Fruit fly (Drosophila melanogaster) whole organism, embryonic: ENCODE data around the gene CG14196.

Experiments
- Ada2b ChIP-seq: fragments of 200-800 bp; sonication (Bioruptor generic); IDR thresholded peaks from 2 replicates; pipeline ENCODE4 v1.3.6; 2022; ENCODE audit warnings: missing biosample characterization, missing genetic modification characterization
- Bgb ChIP-seq: fragments of 200-800 bp; sonication (Bioruptor generic); IDR thresholded peaks from 2 replicates; pipeline ENCODE4 v1.3.6; 2022; ENCODE audit warnings: missing biosample characterization, missing genetic modification characterization; ENCODE audit not compliant: partially characterized antibody
- CG10565 ChIP-seq: fragments of 200-800 bp; sonication (Bioruptor generic); optimal IDR thresholded peaks from 3 replicates; lab custom pipeline; 2016; ENCODE audit warnings: missing biosample characterization, mild to moderate bottlenecking, missing genetic modification characterization
- CG13775 ChIP-seq: fragments of 200-800 bp; sonication (Bioruptor generic); optimal IDR thresholded peaks from 3 replicates; lab custom pipeline; 2017; ENCODE audit warnings: missing biosample characterization, mild to moderate bottlenecking, missing genetic modification characterization
- CG14965 ChIP-seq: fragments of 200-800 bp; sonication (Bioruptor generic); optimal IDR thresholded peaks from 2 replicates; lab custom pipeline; 2016; ENCODE audit warnings: missing biosample characterization, missing genetic modification characterization, borderline replicate concordance
- CG15011 ChIP-seq: fragments of 200-800 bp; sonication (Bioruptor generic); optimal IDR thresholded peaks from 3 replicates; lab custom pipeline; 2018; ENCODE audit warnings: missing biosample characterization, mild to moderate bottlenecking, missing genetic modification characterization
- CG3163 ChIP-seq: fragments of 200-800 bp; sonication (Bioruptor generic); optimal IDR thresholded peaks from 3 replicates; lab custom pipeline; 2016; ENCODE audit warnings: missing biosample characterization, missing genetic modification characterization
- CG3407 ChIP-seq: fragments of 200-800 bp; sonication (Bioruptor generic); optimal IDR thresholded peaks from 2 replicates; lab custom pipeline; 2018; ENCODE audit warnings: missing biosample characterization, mild to moderate bottlenecking, missing genetic modification characterization
- CG4424 ChIP-seq: fragments of 200-800 bp; sonication (Bioruptor generic); optimal IDR thresholded peaks from 3 replicates; lab custom pipeline; 2016; ENCODE audit warnings: missing biosample characterization, missing genetic modification characterization
- CG4730 ChIP-seq: fragments of 200-800 bp; sonication (Bioruptor generic); IDR thresholded peaks from 2 replicates; pipeline ENCODE4 v1.3.6; 2022; ENCODE audit warnings: missing biosample characterization, missing genetic modification characterization
- CG4854 ChIP-seq: fragments of 200-800 bp; sonication (Bioruptor generic); optimal IDR thresholded peaks from 2 replicates; lab custom pipeline; 2016; ENCODE audit warnings: missing biosample characterization, missing genetic modification characterization, inconsistent platforms
- CG5180 ChIP-seq: fragments of 200-800 bp; sonication (Bioruptor generic); optimal IDR thresholded peaks from 3 replicates; lab custom pipeline; 2017; ENCODE audit warnings: missing biosample characterization, missing genetic modification characterization, mild to moderate bottlenecking, moderate library complexity, missing genetic modification reagents
- CG6654 ChIP-seq: fragments of 200-800 bp; sonication (Bioruptor generic); optimal IDR thresholded peaks from 2 replicates; lab custom pipeline; 2017; ENCODE audit warnings: missing biosample characterization, mild to moderate bottlenecking, missing genetic modification characterization
- CG7372 ChIP-seq: fragments of 200-800 bp; sonication (Bioruptor generic); IDR thresholded peaks from 2 replicates; pipeline ENCODE4 v1.3.6; 2022; ENCODE audit warnings: missing biosample characterization, missing genetic modification characterization
- CG7928 ChIP-seq: fragments of 200-800 bp; sonication (Bioruptor generic); optimal IDR thresholded peaks from 2 replicates; lab custom pipeline; 2017; ENCODE audit warnings: missing biosample characterization, mild to moderate bottlenecking, missing genetic modification characterization
- CG9215 ChIP-seq: fragments of 200-800 bp; sonication (Bioruptor generic); IDR thresholded peaks from 2 replicates; pipeline ENCODE4 v1.3.6; 2022; ENCODE audit warnings: missing biosample characterization, missing genetic modification characterization
- ERR ChIP-seq: fragments of 200-800 bp; sonication (Bioruptor generic); optimal IDR thresholded peaks from 2 replicates; lab custom pipeline; 2016; ENCODE audit warnings: missing biosample characterization, missing genetic modification characterization
- Eip74EF ChIP-seq, 2 experiments: fragments of 200-800 bp in 1 of 2; fragments of >200 bp in 1 of 2; sonication (Bioruptor generic) in 1 of 2; optimal IDR thresholded peaks; 2 replicates each; lab custom pipeline; 2017 to 2019; ENCODE audit warnings: missing biosample characterization in 2 of 2, missing genetic modification characterization in 2 of 2, mild to moderate bottlenecking in 1 of 2, moderate library complexity in 1 of 2
- H2.0 ChIP-seq: fragments of 200-800 bp; sonication (Bioruptor generic); IDR thresholded peaks from 2 replicates; pipeline ENCODE4 v1.3.6; 2022; ENCODE audit warnings: missing biosample characterization, missing genetic modification characterization
- HLHmδ ChIP-seq: fragments of 200-800 bp; sonication (Bioruptor generic); optimal IDR thresholded peaks from 2 replicates; lab custom pipeline; 2018; ENCODE audit warnings: missing biosample characterization, mild to moderate bottlenecking, missing genetic modification characterization, moderate library complexity
- HmgD ChIP-seq: fragments of 200-800 bp; sonication (Bioruptor generic); optimal IDR thresholded peaks from 3 replicates; lab custom pipeline; 2016; ENCODE audit warnings: missing biosample characterization, missing genetic modification characterization
- Scr ChIP-seq: fragments of 200-800 bp; sonication (Bioruptor generic); IDR thresholded peaks from 2 replicates; pipeline ENCODE4 v1.3.6; 2022; ENCODE audit warnings: missing biosample characterization, missing genetic modification characterization; ENCODE audit not compliant: partially characterized antibody
- Six4 ChIP-seq: fragments of 200-800 bp; sonication (Bioruptor generic); optimal IDR thresholded peaks from 2 replicates; lab custom pipeline; 2016; ENCODE audit warnings: missing biosample characterization, missing genetic modification characterization
- Taf1 ChIP-seq: fragments of 200-800 bp; sonication (Bioruptor generic); IDR thresholded peaks from 2 replicates; pipeline ENCODE4 v1.3.6; 2022; ENCODE audit warnings: missing biosample characterization, missing genetic modification characterization
- ac ChIP-seq: fragments of 200-800 bp; sonication (Bioruptor generic); optimal IDR thresholded peaks from 3 replicates; lab custom pipeline; 2017; ENCODE audit warnings: missing biosample characterization, mild to moderate bottlenecking, missing genetic modification characterization
- bsh ChIP-seq, 2 experiments: fragments of 200-800 bp; sonication (Bioruptor generic); optimal IDR thresholded peaks; 2 replicates each; lab custom pipeline; 2017 to 2018; ENCODE audit warnings: mild to moderate bottlenecking in 2 of 2, missing biosample characterization in 2 of 2, missing genetic modification characterization in 2 of 2, moderate library complexity in 1 of 2
- chinmo ChIP-seq: fragments of 200-800 bp; sonication (Bioruptor generic); IDR thresholded peaks from 4 replicates; pipeline ENCODE4 v1.3.6; 2022; ENCODE audit warnings: missing biosample characterization, missing genetic modification characterization; ENCODE audit not compliant: partially characterized antibody
- ci ChIP-seq: fragments of 200-800 bp; sonication (Bioruptor generic); IDR thresholded peaks from 3 replicates; pipeline ENCODE4 v1.3.6; 2022; ENCODE audit warnings: missing biosample characterization, missing genetic modification characterization
- croc ChIP-seq: fragments of 200-800 bp; sonication (Bioruptor generic); conservative IDR thresholded peaks from 3 replicates; pipeline ENCODE4 v1.3.6; 2022; ENCODE audit warnings: missing biosample characterization, missing genetic modification characterization
- dmrt11E ChIP-seq: fragments of 200-800 bp; sonication (Bioruptor generic); optimal IDR thresholded peaks from 3 replicates; lab custom pipeline; 2018; ENCODE audit warnings: missing biosample characterization, mild to moderate bottlenecking, missing genetic modification characterization, moderate library complexity
- exex ChIP-seq: fragments of 200-800 bp; sonication (Bioruptor generic); optimal IDR thresholded peaks from 4 replicates; lab custom pipeline; 2018; ENCODE audit warnings: missing biosample characterization, mild to moderate bottlenecking, missing genetic modification characterization, moderate library complexity
- eyg ChIP-seq: fragments of 200-800 bp; sonication (Bioruptor generic); optimal IDR thresholded peaks from 3 replicates; lab custom pipeline; 2016; ENCODE audit warnings: missing biosample characterization, missing genetic modification characterization
- fd64A ChIP-seq: fragments of 200-800 bp; sonication (Bioruptor generic); optimal IDR thresholded peaks from 3 replicates; lab custom pipeline; 2018; ENCODE audit warnings: missing biosample characterization, mild to moderate bottlenecking, missing genetic modification characterization
- gce ChIP-seq: fragments of 200-800 bp; sonication (Bioruptor generic); IDR thresholded peaks from 3 replicates; pipeline ENCODE4 v1.3.6; 2022; ENCODE audit warnings: missing biosample characterization, missing genetic modification characterization
- gcm2 ChIP-seq: fragments of 200-800 bp; sonication (Bioruptor generic); optimal IDR thresholded peaks from 2 replicates; lab custom pipeline; 2016; ENCODE audit warnings: missing biosample characterization, missing genetic modification characterization
- gt ChIP-seq: fragments of 200-800 bp; sonication (Bioruptor generic); IDR thresholded peaks from 2 replicates; pipeline ENCODE4 v1.3.6; 2022; ENCODE audit warnings: missing biosample characterization, missing genetic modification characterization
- lbe ChIP-seq: fragments of 200-800 bp; sonication (Bioruptor generic); optimal IDR thresholded peaks from 2 replicates; lab custom pipeline; 2016; ENCODE audit warnings: missing biosample characterization, mild to moderate bottlenecking, missing genetic modification characterization
- nom ChIP-seq: fragments of 200-800 bp; sonication (Bioruptor generic); optimal IDR thresholded peaks from 2 replicates; lab custom pipeline; 2017; ENCODE audit warnings: missing biosample characterization, missing genetic modification characterization, mild to moderate bottlenecking, moderate library complexity, missing genetic modification reagents
- oc ChIP-seq: fragments of 200-800 bp; sonication (Bioruptor generic); optimal IDR thresholded peaks from 2 replicates; lab custom pipeline; 2018; ENCODE audit warnings: missing biosample characterization, mild to moderate bottlenecking, missing genetic modification characterization, moderate library complexity
- otp ChIP-seq: fragments of 200-800 bp; sonication (Bioruptor generic); IDR thresholded peaks from 3 replicates; pipeline ENCODE4, ENCODE4 v1.3.6; 2022; ENCODE audit warnings: missing biosample characterization, missing genetic modification characterization
- pho ChIP-seq: fragments of 200-800 bp; sonication (Bioruptor generic); optimal IDR thresholded peaks from 2 replicates; lab custom pipeline; 2016; ENCODE audit warnings: missing biosample characterization, missing genetic modification characterization
- psq ChIP-seq: fragments of 200-800 bp; sonication (Bioruptor generic); optimal IDR thresholded peaks from 2 replicates; lab custom pipeline; 2017; ENCODE audit warnings: missing biosample characterization, missing genetic modification characterization
- ro ChIP-seq: fragments of 200-800 bp; sonication (Bioruptor generic); IDR thresholded peaks from 2 replicates; pipeline ENCODE4 v1.3.6; 2022; ENCODE audit warnings: missing biosample characterization, missing genetic modification characterization
- run ChIP-seq: fragments of 200-800 bp; sonication (Bioruptor generic); optimal IDR thresholded peaks from 3 replicates; lab custom pipeline; 2018; ENCODE audit warnings: missing biosample characterization, mild to moderate bottlenecking, missing genetic modification characterization
- sens ChIP-seq: fragments of 200-800 bp; sonication (Bioruptor generic); peaks from one replicate; lab custom pipeline; 2016; ENCODE audit warnings: missing biosample characterization, missing genetic modification characterization
- shn ChIP-seq: fragments of 200-800 bp; sonication (Bioruptor generic); optimal IDR thresholded peaks from 3 replicates; lab custom pipeline; 2016; ENCODE audit warnings: missing biosample characterization, missing genetic modification characterization
- vfl ChIP-seq: fragments of 200-800 bp; sonication (Bioruptor generic); optimal IDR thresholded peaks from 2 replicates; lab custom pipeline; 2016; ENCODE audit warnings: missing biosample characterization, missing genetic modification characterization
- vvl ChIP-seq: fragments of 200-800 bp; sonication (Bioruptor generic); IDR thresholded peaks from 2 replicates; pipeline ENCODE4 v1.3.6; 2022; ENCODE audit warnings: missing biosample characterization, missing genetic modification characterization
- wek ChIP-seq: fragments of 200-800 bp; sonication (Bioruptor generic); optimal IDR thresholded peaks from 3 replicates; lab custom pipeline; 2018; ENCODE audit warnings: missing biosample characterization, mild to moderate bottlenecking, missing genetic modification characterization, moderate library complexity
- zfh2 ChIP-seq: fragments of 200-800 bp; sonication (Bioruptor generic); optimal IDR thresholded peaks from 2 replicates; lab custom pipeline; 2016; ENCODE audit warnings: missing biosample characterization, missing genetic modification characterization

Gene CG14196

DNA sequence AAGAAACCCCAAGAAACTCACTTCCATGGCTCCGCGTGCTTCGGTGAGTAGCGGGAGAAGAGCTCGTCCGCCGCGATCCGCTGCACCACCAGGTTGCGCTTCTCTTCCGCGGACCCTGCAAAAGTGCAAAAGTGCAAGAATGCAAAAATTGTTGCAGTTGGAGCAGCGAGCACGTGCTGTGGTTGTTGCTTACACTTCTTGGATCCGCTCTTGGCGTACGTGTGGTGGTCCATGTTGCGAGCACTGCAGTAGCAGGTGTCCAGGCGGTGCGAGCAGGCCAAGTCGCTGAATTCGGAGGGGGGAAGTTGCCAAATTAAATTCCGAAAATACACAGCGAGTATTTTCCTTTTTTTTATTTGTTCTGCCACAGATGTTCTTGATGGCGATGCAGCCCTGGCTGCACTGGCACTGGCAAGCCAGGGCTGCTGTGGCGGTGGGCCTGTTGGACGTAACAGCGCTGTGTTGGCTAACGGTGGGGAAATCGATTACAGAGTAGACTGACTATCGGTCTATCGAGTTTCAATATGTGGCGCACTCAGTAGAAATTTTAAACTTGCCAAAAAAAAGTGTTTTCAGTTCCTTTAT lies 26.9 kb upstream of the CG14196 start, which contains the start of gene CG8010 (continued):
- no peak for TF ChIP-seq ro (GFP tag; lab: Robert Waterston, UW)
- no peak for TF ChIP-seq exex (tag; lab: Kevin White, UChicago)
- no peak for TF ChIP-seq CG4854 (GFP tag; lab: Kevin White, UChicago)
- peak; percentile 52; the same call in 1 of the 2 replicates for TF ChIP-seq Bgb (GFP tag; lab: Robert Waterston, UW)
- TF ChIP-seq HmgD (GFP tag; lab: Kevin White, UChicago), result no peak
- peak; percentile 13 for TF ChIP-seq vfl (GFP tag; lab: Kevin White, UChicago)
- no peak for TF ChIP-seq pho
- no peak for TF ChIP-seq CG9215 (GFP tag; lab: Robert Waterston, UW)
- TF ChIP-seq HLHmδ (GFP tag; lab: Kevin White, UChicago), result peak; percentile 17
- no peak for TF ChIP-seq Eip74EF (GFP tag; optimal IDR thresholded peaks at IDR 0.05; lab: Kevin White, UChicago)
- no peak for TF ChIP-seq psq (GFP tag; lab: Kevin White, UChicago)
- no peak for TF ChIP-seq ERR (GFP tag; lab: Kevin White, UChicago)
- TF ChIP-seq CG13775 (GFP tag; lab: Kevin White, UChicago), result no peak
- TF ChIP-seq lbe (GFP tag; lab: Kevin White, UChicago), result no peak
- TF ChIP-seq CG3163 (GFP tag; lab: Kevin White, UChicago), result peak; percentile 19
- TF ChIP-seq H2.0 (GFP tag; lab: Robert Waterston, UW), result no peak
- no peak for TF ChIP-seq CG10565
- TF ChIP-seq gt (GFP tag; lab: Robert Waterston, UW), result no peak
- TF ChIP-seq vvl (GFP tag; lab: Robert Waterston, UW), result peak; percentile 40; the same call in 1 of the 2 replicates
- peak; percentile 46 for TF ChIP-seq sens
- 0 out of 4 replicates have a peak, but pooled peaks have one; percentile 67 for TF ChIP-seq chinmo (GFP tag; lab: Robert Waterston, UW)
- no peak for TF ChIP-seq CG4730 (GFP tag; lab: Robert Waterston, UW)
- no peak for TF ChIP-seq oc (tag; lab: Kevin White, UChicago)
- TF ChIP-seq CG7372 (GFP tag; lab: Robert Waterston, UW), result no peak
- TF ChIP-seq Taf1, result no peak
- peak in 1 of 2 experiments; percentile 7 for TF ChIP-seq bsh (GFP tag; optimal IDR thresholded peaks at IDR 0.05; lab: Kevin White, UChicago)
- no peak for TF ChIP-seq gcm2 (GFP tag; lab: Kevin White, UChicago)
- TF ChIP-seq shn, result no peak
- TF ChIP-seq wek (GFP tag; lab: Kevin White, UChicago), result no peak
- peak; percentile 41 for TF ChIP-seq Scr (GFP tag; lab: Robert Waterston, UW)
- 0 out of 3 replicates have a peak, but pooled peaks have one; percentile 17 for TF ChIP-seq otp
- no peak for TF ChIP-seq croc (GFP tag; lab: Robert Waterston, UW)
- TF ChIP-seq fd64A (GFP tag; lab: Kevin White, UChicago), result no peak
- TF ChIP-seq CG3407 (GFP tag; lab: Kevin White, UChicago), result no peak
- TF ChIP-seq CG14965 (GFP tag; lab: Kevin White, UChicago), result no peak
- no peak for TF ChIP-seq CG15011 (GFP tag; lab: Kevin White, UChicago)
- TF ChIP-seq eyg (GFP tag; lab: Kevin White, UChicago), result no peak
- TF ChIP-seq CG5180 (GFP tag; lab: Kevin White, UChicago), result no peak
- TF ChIP-seq nom, result no peak
- no peak for TF ChIP-seq Six4
- no peak for TF ChIP-seq run (tag; lab: Kevin White, UChicago)
- peak; percentile 99 for TF ChIP-seq CG7928
- peak; percentile 58; the same call in 2 of the 3 replicates for TF ChIP-seq ci (GFP tag; lab: Robert Waterston, UW)
- TF ChIP-seq ac (GFP tag; lab: Kevin White, UChicago), result no peak
- TF ChIP-seq dmrt11E (tag; lab: Kevin White, UChicago), result no peak
- no peak for TF ChIP-seq Ada2b (GFP tag; lab: Robert Waterston, UW)
- no peak for TF ChIP-seq CG4424 (GFP tag; lab: Kevin White, UChicago)
- TF ChIP-seq gce (GFP tag; lab: Robert Waterston, UW), result no peak
- TF ChIP-seq zfh2 (GFP tag; lab: Kevin White, UChicago), result no peak
- no peak for TF ChIP-seq CG6654 (GFP tag; lab: Kevin White, UChicago)
